Worm (Caenorhabditis elegans) whole organism, L4/young adult: ENCODE measurements around the gene znf-622.

Experiments used
- W03F9.2 ChIP-seq: fragments of 150-350 bp; optimal IDR thresholded peaks from 2 replicates; lab custom pipeline; 2014; ENCODE audit warnings: missing biosample characterization, missing genetic modification characterization
- dao-5 ChIP-seq: sonication (generic microtip); optimal IDR thresholded peaks from 2 replicates; lab custom pipeline; 2016; ENCODE audit warnings: missing genotype, missing genetic modification characterization, moderate library complexity, missing compliant biosample characterization
- him-1 ChIP-seq: sonication (generic microtip); optimal IDR thresholded peaks from 2 replicates; lab custom pipeline; 2016; ENCODE audit warnings: missing genotype, missing genetic modification reagents, missing genetic modification characterization, missing compliant biosample characterization

znf-622 gene

ce11 chrIII:6411914-6412313, 30.5 kb downstream of the znf-622 start, which contains the start of gene C05D11.5:
Gene C05D11.5, minus strand, starts transcription at chrIII:6412014.
- TF ChIP-seq dao-5 (tag; lab: Kevin White, UChicago) (no peak), W03F9.2 (tag; lab: Kevin White, UChicago) (no peak), him-1 (no peak)

- TF ChIP-seq him-1, result no peak
- no peak for TF ChIP-seq W03F9.2 (tag; lab: Kevin White, UChicago)
- TF ChIP-seq dao-5 (tag; lab: Kevin White, UChicago), result no peak
Measured at ce11 chrIII:6415306-6415973, 34.0 kb downstream of the znf-622 start, which contains the start of gene nas-4. Gene nas-4, minus strand, starts transcription at chrIII:6415656.

- no peak for TF ChIP-seq him-1
- no peak for TF ChIP-seq dao-5 (tag; lab: Kevin White, UChicago)
- no peak for TF ChIP-seq W03F9.2 (tag; lab: Kevin White, UChicago)
Measured at ce11 chrIII:6418254-6418653, 36.8 kb downstream of the znf-622 start.

ce11 chrIII:6419409-6419944, 38.0 kb downstream of the znf-622 start, which contains the start of gene atgl-1:
Gene atgl-1, minus strand, starts transcription at chrIII:6419459.
- TF ChIP-seq dao-5 (tag; lab: Kevin White, UChicago) (no peak), him-1 (no peak), W03F9.2 (tag; lab: Kevin White, UChicago) (no peak)

- no peak for TF ChIP-seq dao-5 (tag; lab: Kevin White, UChicago)
- no peak for TF ChIP-seq him-1
- no peak for TF ChIP-seq W03F9.2 (tag; lab: Kevin White, UChicago)
Measured at ce11 chrIII:6420201-6420600, 38.8 kb downstream of the znf-622 start.

ce11 chrIII:6420995-6421404, 39.6 kb downstream of the znf-622 start:
- TF ChIP-seq him-1 (no peak), W03F9.2 (tag; lab: Kevin White, UChicago) (peak; percentile 60), dao-5 (tag; lab: Kevin White, UChicago) (no peak)

- no peak for TF ChIP-seq W03F9.2 (tag; lab: Kevin White, UChicago)
- TF ChIP-seq dao-5 (tag; lab: Kevin White, UChicago), result no peak
- TF ChIP-seq him-1, result no peak
Measured at ce11 chrIII:6421473-6421872, 40.0 kb downstream of the znf-622 start.

- no peak for TF ChIP-seq him-1
- no peak for TF ChIP-seq W03F9.2 (tag; lab: Kevin White, UChicago)
- TF ChIP-seq dao-5 (tag; lab: Kevin White, UChicago), result no peak
Measured at ce11 chrIII:6421973-6422511, 40.6 kb downstream of the znf-622 start.

ce11 chrIII:6422721-6423120, 41.3 kb downstream of the znf-622 start:
- TF ChIP-seq him-1 (no peak), W03F9.2 (tag; lab: Kevin White, UChicago) (no peak), dao-5 (tag; lab: Kevin White, UChicago) (no peak)

- TF ChIP-seq him-1 (no peak), W03F9.2 (tag; lab: Kevin White, UChicago) (no peak), dao-5 (tag; lab: Kevin White, UChicago) (no peak)
Measured at ce11 chrIII:6427205-6427604, 45.8 kb downstream of the znf-622 start, which contains the start of gene C05D11.8. Gene C05D11.8, minus strand, starts transcription at chrIII:6427305.

- TF ChIP-seq W03F9.2 (tag; lab: Kevin White, UChicago), result no peak
- TF ChIP-seq dao-5 (tag; lab: Kevin White, UChicago), result no peak
- no peak for TF ChIP-seq him-1
Measured at ce11 chrIII:6430834-6431233, 49.4 kb downstream of the znf-622 start, which contains the start of gene popl-1. Gene popl-1, minus strand, starts transcription at chrIII:6430934.

ce11 chrIII:6431766-6432228, 50.4 kb downstream of the znf-622 start, which contains the start of the genes mrps-17 and txdc-9:
Gene mrps-17, minus strand, starts transcription at chrIII:6431798.
Gene txdc-9, plus strand, starts transcription at chrIII:6432178.
- TF ChIP-seq W03F9.2 (tag; lab: Kevin White, UChicago) (peak; percentile 91), dao-5 (tag; lab: Kevin White, UChicago) (no peak), him-1 (no peak)
